Worm (Caenorhabditis elegans): ENCODE measurements around the gene cwn-2.
"Not testable (repeated sequence)": the region's sequence is repeated elsewhere in the genome, so short reads cannot be mapped to it uniquely, and the experiment has no call there.

Gene cwn-2

ce11 chrIV:10067541-10067940 lies at the start of gene cwn-2:
cwn-2 (plus strand) TSS chrIV:10067816.
- no peak for TF ChIP-seq ceh-9 (tag; optimal IDR thresholded peaks at IDR 0.05)
- peak; percentile 94 for TF ChIP-seq fkh-10 (GFP tag; optimal IDR thresholded peaks at IDR 0.05)

ce11 chrIV:10021283-10021682 lies 46.3 kb upstream of the cwn-2 start, which contains the start of gene F44D12.19:
F44D12.19 (plus strand) TSS chrIV:10021583.
- no peak for TF ChIP-seq ztf-11 (tag; optimal IDR thresholded peaks at IDR 0.05)
- TF ChIP-seq unc-39 (tag; optimal IDR thresholded peaks at IDR 0.05), result no peak
- no peak for TF ChIP-seq nhr-28 (tag; optimal IDR thresholded peaks at IDR 0.05)
- TF ChIP-seq tbx-2 (tag; optimal IDR thresholded peaks at IDR 0.05), result no peak
- no peak for TF ChIP-seq ama-1 (optimal IDR thresholded peaks at IDR 0.05)

DNA sequence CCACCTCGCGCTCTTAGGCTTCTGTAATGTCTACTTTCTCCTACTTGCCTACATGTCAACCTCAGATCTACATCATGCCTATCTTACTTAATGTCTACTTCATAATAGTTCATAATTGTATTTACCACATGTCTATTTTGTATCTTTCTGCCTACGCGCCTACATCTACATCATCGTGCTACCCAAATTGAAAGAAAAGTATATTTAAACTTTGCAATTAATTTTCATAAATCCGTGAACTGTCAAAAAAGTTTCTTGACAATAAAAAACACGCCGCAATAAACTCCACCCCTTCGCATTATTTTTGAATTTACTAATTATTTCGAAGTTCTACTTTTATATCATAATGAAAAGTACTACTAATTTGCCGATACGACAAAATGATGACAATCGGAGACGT lies 44.6 kb upstream of the cwn-2 start, which contains the start of gene F44D12.8:
Gene F44D12.8 (plus strand): TSS at position 301 of the 400 bp plus-strand sequence.
- no peak for TF ChIP-seq lsy-12 (tag; optimal IDR thresholded peaks at IDR 0.05)
- TF ChIP-seq ceh-9 (tag; optimal IDR thresholded peaks at IDR 0.05), result no peak

- TF ChIP-seq skn-1 (tag; optimal IDR thresholded peaks at IDR 0.05), result no peak
- no peak for TF ChIP-seq mdl-1 (tag; optimal IDR thresholded peaks at IDR 0.05)
These were observed 41.5 kb upstream of the cwn-2 start for ce11 chrIV:10026129-10026528.

DNA sequence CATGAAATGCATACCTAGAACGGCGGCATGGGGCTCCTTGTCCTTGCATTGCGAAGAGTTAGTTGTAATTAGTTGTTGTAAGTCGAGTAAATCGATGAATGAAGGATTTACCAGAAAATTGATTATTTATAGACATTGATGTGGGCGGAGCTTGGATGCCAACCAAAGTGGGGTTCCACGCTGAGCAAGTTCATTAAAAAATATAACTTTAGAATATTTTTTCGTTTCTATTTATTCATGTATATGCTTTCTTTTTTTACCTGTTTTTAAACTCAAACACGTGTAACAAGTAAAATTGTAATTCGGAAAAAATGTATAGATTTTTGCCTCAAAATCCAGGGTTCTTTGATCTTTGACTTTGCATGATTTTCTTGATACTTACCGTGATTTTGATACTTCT lies 40.0 kb upstream of the cwn-2 start, which contains the start of gene gipc-2:
Gene gipc-2 (minus strand): TSS at position 101 of the 400 bp plus-strand sequence.
- TF ChIP-seq tbx-2 (tag; optimal IDR thresholded peaks at IDR 0.05) (no peak), ztf-11 (tag; optimal IDR thresholded peaks at IDR 0.05) (no peak), nfya-1 (tag; optimal IDR thresholded peaks at IDR 0.05; ENCODE audit: insufficient read depth) (no peak), hmg-11 (tag; optimal IDR thresholded peaks at IDR 0.05) (no peak), fos-1 (tag; optimal IDR thresholded peaks at IDR 0.05) (no peak), lin-15B (tag; optimal IDR thresholded peaks at IDR 0.05) (no peak), skn-1 (tag; optimal IDR thresholded peaks at IDR 0.05) (no peak), egl-5 (tag; optimal IDR thresholded peaks at IDR 0.05) (no peak), pha-4 (tag; optimal IDR thresholded peaks at IDR 0.05) (no peak), nhr-28 (tag; optimal IDR thresholded peaks at IDR 0.05) (no peak), mml-1 (tag; optimal IDR thresholded peaks at IDR 0.05) (no peak), ceh-82 (tag; optimal IDR thresholded peaks at IDR 0.05) (no peak), pqm-1 (tag; optimal IDR thresholded peaks at IDR 0.05) (no peak), elt-3 (tag; optimal IDR thresholded peaks at IDR 0.05) (no peak), nhr-25 (tag; optimal IDR thresholded peaks at IDR 0.05) (no peak), ztf-4 (tag; optimal IDR thresholded peaks at IDR 0.05) (no peak), ZK546.5 (tag; optimal IDR thresholded peaks at IDR 0.05) (no peak)

DNA sequence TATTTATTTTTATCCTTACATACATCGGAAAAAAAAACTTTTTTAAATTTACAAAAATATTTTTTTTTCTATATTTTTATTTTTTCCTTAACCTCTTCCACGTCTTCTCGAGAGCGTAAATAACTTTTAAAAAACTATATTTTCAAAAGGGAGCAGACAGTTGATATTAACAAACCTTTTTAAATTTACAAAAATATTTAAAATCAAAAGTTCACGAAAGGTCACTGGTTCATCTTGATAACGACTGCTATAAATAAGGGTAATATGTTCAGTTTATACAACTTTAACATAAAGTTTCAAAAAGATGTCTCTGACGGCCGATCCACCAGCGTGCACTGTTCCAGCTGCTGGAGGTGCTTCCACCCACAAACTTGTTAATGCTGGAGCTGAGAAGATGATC lies 38.8 kb upstream of the cwn-2 start, which contains the start of the genes F44D12.16 and msd-2:
Gene F44D12.16 (plus strand): TSS at position 301 of the 400 bp plus-strand sequence.
Gene msd-2 (plus strand): TSS at position 305 of the 400 bp plus-strand sequence.
- TF ChIP-seq egl-5 (tag; optimal IDR thresholded peaks at IDR 0.05); sea-2 (GFP tag; optimal IDR thresholded peaks at IDR 0.05); mdl-1 (tag; optimal IDR thresholded peaks at IDR 0.05): not testable (repeated sequence)

ce11 chrIV:10033053-10033452 lies 34.6 kb upstream of the cwn-2 start, which contains the start of gene F44D12.6:
F44D12.6 (plus strand) TSS chrIV:10033353.
- no peak for TF ChIP-seq nhr-23 (tag; optimal IDR thresholded peaks at IDR 0.05)
- TF ChIP-seq elt-1 (tag; optimal IDR thresholded peaks at IDR 0.05), result no peak
- no peak for TF ChIP-seq nhr-67 (tag; optimal IDR thresholded peaks at IDR 0.05)
- no peak for TF ChIP-seq fkh-2 (tag; optimal IDR thresholded peaks at IDR 0.05)
- no peak for TF ChIP-seq ceh-28 (tag; optimal IDR thresholded peaks at IDR 0.05)
- TF ChIP-seq ZK546.5 (tag; optimal IDR thresholded peaks at IDR 0.05), result no peak
- no peak for TF ChIP-seq pha-4 (tag; optimal IDR thresholded peaks at IDR 0.05)
- no peak for TF ChIP-seq eor-1 (tag; optimal IDR thresholded peaks at IDR 0.05)
- no peak for TF ChIP-seq aly-2 (tag; optimal IDR thresholded peaks at IDR 0.05)
- TF ChIP-seq daf-12 (tag; optimal IDR thresholded peaks at IDR 0.05), result no peak
- no peak for TF ChIP-seq lin-15B (tag; optimal IDR thresholded peaks at IDR 0.05)
- TF ChIP-seq skn-1 (tag; optimal IDR thresholded peaks at IDR 0.05), result no peak
- no peak for TF ChIP-seq mdl-1 (tag; optimal IDR thresholded peaks at IDR 0.05)
- TF ChIP-seq fkh-10 (GFP tag; optimal IDR thresholded peaks at IDR 0.05), result no peak
- no peak for TF ChIP-seq nhr-43 (tag; optimal IDR thresholded peaks at IDR 0.05; ENCODE audit: poor library complexity, severe bottlenecking)
- TF ChIP-seq fos-1 (tag; optimal IDR thresholded peaks at IDR 0.05), result no peak
- TF ChIP-seq lin-39 (tag; optimal IDR thresholded peaks at IDR 0.05), result no peak
- no peak for TF ChIP-seq lsy-12 (tag; optimal IDR thresholded peaks at IDR 0.05)

Measured in whole organism, L3 larva.